Worm (Caenorhabditis elegans) whole organism, L2 larva: ENCODE results near the gene Y46G5A.14.

Source experiments
- F13H6.1 ChIP-seq: sonication (generic microtip); optimal IDR thresholded peaks from 2 replicates; lab custom pipeline; 2016; ENCODE audit warnings: missing genetic modification characterization, missing compliant biosample characterization
- aly-2 ChIP-seq: fragments of 150-350 bp; optimal IDR thresholded peaks from 2 replicates; lab custom pipeline; 2014; ENCODE audit warnings: missing biosample characterization, missing genetic modification characterization
- ceh-82 ChIP-seq: fragments of 150-350 bp; optimal IDR thresholded peaks from 2 replicates; lab custom pipeline; 2014; ENCODE audit warnings: missing biosample characterization, missing genetic modification characterization
- dmd-4 ChIP-seq: sonication (generic microtip); optimal IDR thresholded peaks from 2 replicates; lab custom pipeline; 2017; ENCODE audit warnings: missing biosample characterization, missing genetic modification characterization
- elt-1 ChIP-seq: fragments of 150-350 bp; optimal IDR thresholded peaks from 2 replicates; lab custom pipeline; 2014; ENCODE audit warnings: missing biosample characterization, missing genetic modification characterization
- elt-3 ChIP-seq: sonication (generic microtip); optimal IDR thresholded peaks from 2 replicates; lab custom pipeline; 2017; ENCODE audit warnings: missing biosample characterization, missing genetic modification characterization
- fos-1 ChIP-seq: fragments of 150-350 bp; optimal IDR thresholded peaks from 2 replicates; lab custom pipeline; 2014; ENCODE audit warnings: missing biosample characterization, missing genetic modification characterization
- lin-39 ChIP-seq: fragments of 150-350 bp; optimal IDR thresholded peaks from 2 replicates; lab custom pipeline; 2014; ENCODE audit warnings: missing biosample characterization, missing genetic modification reagents, missing genetic modification characterization
- nhr-77 ChIP-seq: fragments of 150-350 bp; optimal IDR thresholded peaks from 2 replicates; lab custom pipeline; 2014; ENCODE audit warnings: missing biosample characterization, missing genetic modification characterization
- skn-1 ChIP-seq: sonication (generic microtip); optimal IDR thresholded peaks from 2 replicates; lab custom pipeline; 2017; ENCODE audit warnings: missing biosample characterization, missing genetic modification characterization
- snpc-4 ChIP-seq: fragments of 150-350 bp; optimal IDR thresholded peaks from 2 replicates; lab custom pipeline; 2014; ENCODE audit warnings: missing biosample characterization, missing genetic modification characterization
- zag-1 ChIP-seq: fragments of 150-350 bp; optimal IDR thresholded peaks from 2 replicates; lab custom pipeline; 2014; ENCODE audit warnings: missing biosample characterization, missing genetic modification characterization
- ztf-11 ChIP-seq: sonication (generic microtip); optimal IDR thresholded peaks from 2 replicates; lab custom pipeline; 2017; ENCODE audit warnings: missing biosample characterization, missing genetic modification characterization

DNA sequence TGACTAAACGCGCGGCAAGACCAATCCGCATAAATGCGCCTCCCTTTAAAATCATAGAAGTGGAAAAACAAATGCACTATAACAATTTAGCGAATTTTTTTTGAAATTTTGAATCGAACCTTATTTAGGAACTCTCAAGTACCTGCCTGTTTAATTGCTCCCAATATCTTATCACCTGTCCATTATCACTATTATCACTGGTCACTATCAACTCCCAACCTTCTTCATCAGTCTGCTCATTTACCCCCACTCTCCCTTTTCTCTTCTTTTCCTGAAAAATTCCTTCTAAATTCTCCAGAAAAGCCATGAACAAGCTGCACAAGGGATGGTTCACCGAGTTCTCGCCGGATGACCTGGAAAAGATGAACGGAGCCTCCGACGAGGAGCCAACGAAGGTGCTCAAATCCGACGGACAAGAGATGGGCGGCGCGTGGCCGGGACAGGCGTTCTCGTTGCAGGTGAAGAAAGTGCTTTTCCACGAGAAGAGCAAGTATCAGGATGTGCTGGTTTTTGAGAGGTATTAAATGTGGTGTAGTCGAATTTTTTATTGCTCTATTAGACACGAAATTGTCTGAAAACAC, 32.2 kb downstream of the Y46G5A.14 start, which contains the start of gene spds-1:
- TF ChIP-seq aly-2 (no peak), F13H6.1 (tag; lab: Kevin White, UChicago) (no peak), dmd-4 (no peak), lin-39 (no peak), zag-1 (tag; lab: Kevin White, UChicago) (no peak), ztf-11 (tag; lab: Kevin White, UChicago) (no peak), snpc-4 (tag; lab: Kevin White, UChicago) (no peak), ceh-82 (tag; lab: Kevin White, UChicago) (no peak), fos-1 (tag; lab: Kevin White, UChicago) (peak; percentile 36), skn-1 (tag; lab: Kevin White, UChicago) (no peak), nhr-77 (tag; lab: Kevin White, UChicago) (no peak), elt-1 (tag; lab: Kevin White, UChicago) (no peak), elt-3 (tag; lab: Kevin White, UChicago) (no peak)
